Worm (Caenorhabditis elegans) whole organism, L1 larva: ENCODE measurements around the gene nhr-271.

Experiments used
- blmp-1 ChIP-seq: fragments of 150-350 bp; optimal IDR thresholded peaks from 2 replicates; lab custom pipeline; 2014; ENCODE audit warnings: missing biosample characterization, missing genetic modification characterization
- lin-35 ChIP-seq, 2 experiments: fragments of 150-350 bp; optimal IDR thresholded peaks; 2 replicates each; lab custom pipeline; 2014; ENCODE audit warnings: missing biosample characterization in 2 of 2, missing genetic modification characterization in 2 of 2, missing genetic modification reagents in 2 of 2
- sptf-1 ChIP-seq: fragments of 150-350 bp; optimal IDR thresholded peaks from 2 replicates; lab custom pipeline; 2014; ENCODE audit warnings: missing biosample characterization, missing genetic modification characterization

DNA sequence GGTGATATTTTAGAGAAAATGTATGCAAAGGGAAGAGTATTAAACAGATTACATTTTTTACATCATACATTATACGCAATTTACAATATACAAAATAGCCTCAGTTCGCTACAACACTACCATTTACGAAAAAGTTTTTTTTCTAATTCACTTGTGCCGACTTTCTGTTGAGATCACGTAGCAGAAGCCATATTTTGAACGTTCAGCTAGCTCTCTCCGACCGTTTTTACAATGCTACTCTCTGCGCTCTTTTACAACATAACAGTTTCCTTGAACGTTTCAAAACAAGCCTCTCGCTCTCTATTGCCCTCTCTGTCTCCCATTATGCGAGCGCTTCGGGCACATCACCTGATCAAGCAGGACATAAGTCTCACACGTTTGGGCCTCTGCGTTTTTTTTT lies 22.8 kb upstream of the nhr-271 start, which contains the start of gene T03E6.8:
- TF ChIP-seq lin-35 (GFP tag; optimal IDR thresholded peaks at IDR 0.05; lab: Kevin White, UChicago): no peak
- no peak for TF ChIP-seq blmp-1
- no peak for TF ChIP-seq sptf-1
